Fruit fly (Drosophila melanogaster): Measurements from ENCODE around the gene GIIIspla2.

GIIIspla2 gene

DNA sequence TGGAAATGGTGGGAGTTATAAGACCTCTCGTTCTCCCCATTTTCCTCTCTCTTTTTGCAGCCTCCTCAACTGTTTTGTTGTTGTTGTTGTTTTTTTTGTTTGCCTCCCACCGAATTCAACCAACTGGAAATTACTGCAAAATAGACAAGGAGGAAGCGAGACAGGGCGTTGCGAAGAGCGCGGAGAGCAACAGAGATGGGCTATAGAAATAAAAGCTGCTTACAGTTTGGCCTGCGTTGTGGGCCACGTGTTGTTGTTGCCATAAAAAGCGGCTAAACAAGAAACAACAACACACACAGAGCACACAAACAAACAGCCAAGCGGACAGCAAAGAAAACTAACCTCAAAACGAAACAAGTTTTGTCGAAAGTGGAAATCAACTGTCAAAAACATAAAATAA lies 37.1 kb downstream of the GIIIspla2 start:
- TF ChIP-seq cnc (optimal IDR thresholded peaks at IDR 0.05): no peak
- TF ChIP-seq CG7101 (tag; optimal IDR thresholded peaks at IDR 0.05): no peak
- no peak for TF ChIP-seq CG33017 (tag; optimal IDR thresholded peaks at IDR 0.05)
- no peak for TF ChIP-seq CG7045 (GFP tag; optimal IDR thresholded peaks at IDR 0.05)
- TF ChIP-seq Mnt (GFP tag; optimal IDR thresholded peaks at IDR 0.05): no peak
- TF ChIP-seq cic (GFP tag; optimal IDR thresholded peaks at IDR 0.05): no peak
- no peak for TF ChIP-seq CG12768 (GFP tag; optimal IDR thresholded peaks at IDR 0.05)
- no peak for TF ChIP-seq pad (GFP tag; optimal IDR thresholded peaks at IDR 0.05)
- no peak for TF ChIP-seq CG11617 (GFP tag; optimal IDR thresholded peaks at IDR 0.05)
- no peak for TF ChIP-seq toe (GFP tag; optimal IDR thresholded peaks at IDR 0.05)
- TF ChIP-seq kay (GFP tag; ENCODE audit: borderline replicate concordance): no peak
- TF ChIP-seq CG1620 (GFP tag; optimal IDR thresholded peaks at IDR 0.05): no peak
- no peak for TF ChIP-seq Hr96 (GFP tag; optimal IDR thresholded peaks at IDR 0.05)
- TF ChIP-seq Clk (GFP tag; optimal IDR thresholded peaks at IDR 0.05): no peak
- no peak for TF ChIP-seq tj (GFP tag; optimal IDR thresholded peaks at IDR 0.05)
- TF ChIP-seq CG14711 (tag; optimal IDR thresholded peaks at IDR 0.05): no peak
- no peak for TF ChIP-seq Crg-1 (GFP tag; optimal IDR thresholded peaks at IDR 0.05)

DNA sequence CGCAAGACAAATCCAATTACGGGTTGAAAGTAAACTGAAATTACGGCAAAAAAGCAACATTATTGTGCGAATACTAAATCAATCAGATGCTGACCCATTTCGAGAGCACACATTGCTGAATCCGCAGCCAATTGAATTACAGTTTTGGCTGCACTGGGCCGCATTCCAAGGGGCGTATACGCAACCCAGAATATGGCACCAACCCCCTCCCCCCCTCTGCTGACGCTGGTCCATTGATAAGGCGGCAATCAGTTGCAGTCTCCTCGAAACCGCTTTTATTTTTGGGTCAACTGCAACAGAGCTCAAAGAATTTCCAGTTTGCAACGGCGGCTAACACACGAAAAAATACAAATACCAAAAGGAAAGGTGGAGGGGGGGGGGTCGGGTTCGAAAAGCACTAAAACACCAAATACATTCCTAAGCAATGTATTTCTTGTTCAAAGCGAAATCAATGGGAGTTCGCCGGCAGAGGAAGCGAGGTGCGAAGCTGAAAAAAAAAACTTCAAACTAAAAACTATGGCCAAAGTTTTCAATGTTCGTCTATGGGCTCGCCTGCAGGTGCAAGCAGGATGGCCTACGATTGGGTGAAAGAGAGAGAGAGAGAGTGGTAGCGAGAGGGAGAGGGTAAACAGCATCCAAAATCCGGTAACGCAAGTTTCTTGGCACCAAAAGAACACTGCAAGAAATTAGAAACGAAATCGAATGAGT lies 38.2 kb downstream of the GIIIspla2 start:
- TF ChIP-seq CG7101 (tag; optimal IDR thresholded peaks at IDR 0.05) (no peak), CG5204 (GFP tag; optimal IDR thresholded peaks at IDR 0.05) (no peak), CG11617 (GFP tag; optimal IDR thresholded peaks at IDR 0.05) (no peak), Hr96 (GFP tag; optimal IDR thresholded peaks at IDR 0.05) (no peak), ovo (GFP tag; optimal IDR thresholded peaks at IDR 0.05) (no peak), CG33017 (tag; optimal IDR thresholded peaks at IDR 0.05) (no peak)

DNA sequence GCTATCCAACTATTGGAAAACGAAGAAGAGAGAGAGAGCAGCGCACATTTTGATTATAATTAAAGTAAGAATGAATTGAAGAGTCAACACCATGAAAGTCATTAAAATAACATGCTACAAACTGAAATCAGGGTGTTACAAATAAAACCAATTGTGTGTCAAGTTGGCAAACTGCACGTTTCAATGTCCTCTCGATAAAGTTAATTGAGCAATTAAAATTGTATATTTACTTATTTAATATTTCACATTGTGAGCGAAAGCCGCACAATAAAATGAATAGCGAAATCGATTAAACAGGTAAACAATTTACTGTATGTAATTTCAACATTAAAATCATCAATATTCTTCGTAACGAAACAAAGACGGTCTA lies 38.7 kb downstream of the GIIIspla2 start:
- no peak for TF ChIP-seq CG11617 (GFP tag; optimal IDR thresholded peaks at IDR 0.05)
- TF ChIP-seq CG7101 (tag; optimal IDR thresholded peaks at IDR 0.05): no peak
- TF ChIP-seq Hr96 (GFP tag; optimal IDR thresholded peaks at IDR 0.05): no peak
- TF ChIP-seq Clk (GFP tag; optimal IDR thresholded peaks at IDR 0.05): no peak
- no peak for TF ChIP-seq Crg-1 (GFP tag; optimal IDR thresholded peaks at IDR 0.05)
- no peak for TF ChIP-seq cic (GFP tag; optimal IDR thresholded peaks at IDR 0.05)
- TF ChIP-seq CG12768 (GFP tag; optimal IDR thresholded peaks at IDR 0.05): no peak
- no peak for TF ChIP-seq Mnt (GFP tag; optimal IDR thresholded peaks at IDR 0.05)
- TF ChIP-seq CG7045 (GFP tag; optimal IDR thresholded peaks at IDR 0.05): no peak
- no peak for TF ChIP-seq kay (GFP tag; ENCODE audit: borderline replicate concordance)
- no peak for TF ChIP-seq CG1620 (GFP tag; optimal IDR thresholded peaks at IDR 0.05)
- no peak for TF ChIP-seq ovo (GFP tag; optimal IDR thresholded peaks at IDR 0.05)
- TF ChIP-seq pad (GFP tag; optimal IDR thresholded peaks at IDR 0.05): no peak
- no peak for TF ChIP-seq toe (GFP tag; optimal IDR thresholded peaks at IDR 0.05)
- TF ChIP-seq CG14711 (tag; optimal IDR thresholded peaks at IDR 0.05): no peak
- TF ChIP-seq CG5204 (GFP tag; optimal IDR thresholded peaks at IDR 0.05): no peak
- TF ChIP-seq cnc (optimal IDR thresholded peaks at IDR 0.05): no peak
- TF ChIP-seq CG33017 (tag; optimal IDR thresholded peaks at IDR 0.05): no peak

DNA sequence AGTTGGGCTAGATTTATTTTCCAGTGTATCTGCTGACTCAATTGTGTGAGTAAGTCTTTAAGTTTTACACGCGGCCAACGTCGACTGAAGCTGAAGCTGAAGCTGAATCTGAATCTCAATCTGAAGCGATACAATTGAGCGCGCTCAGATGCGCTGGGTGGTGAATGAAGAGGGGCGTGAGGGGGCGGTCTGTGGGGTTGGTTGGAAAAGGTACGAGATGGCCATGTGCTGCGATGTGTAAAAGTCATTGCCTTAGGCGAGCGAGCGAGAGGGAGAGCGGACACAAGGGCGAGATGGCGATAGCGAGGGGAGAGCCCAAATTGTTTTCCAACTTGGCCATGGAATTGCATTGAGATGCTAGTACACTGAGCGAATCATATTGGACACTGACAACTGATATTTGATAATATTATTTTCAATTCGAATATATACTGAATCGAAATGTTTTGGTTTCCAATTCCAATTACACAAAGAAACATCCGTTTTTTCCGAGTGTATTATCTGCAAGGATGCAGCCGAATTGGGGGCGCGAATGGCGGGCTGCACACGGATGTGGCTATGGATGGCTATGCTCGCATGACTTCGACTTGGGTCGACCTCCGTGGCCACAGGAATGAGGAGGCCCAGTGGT lies 39.3 kb downstream of the GIIIspla2 start:
- TF ChIP-seq Hr96 (GFP tag; optimal IDR thresholded peaks at IDR 0.05) (no peak), pad (GFP tag; optimal IDR thresholded peaks at IDR 0.05) (no peak), tj (GFP tag; optimal IDR thresholded peaks at IDR 0.05) (no peak), ovo (GFP tag; optimal IDR thresholded peaks at IDR 0.05) (no peak)

DNA sequence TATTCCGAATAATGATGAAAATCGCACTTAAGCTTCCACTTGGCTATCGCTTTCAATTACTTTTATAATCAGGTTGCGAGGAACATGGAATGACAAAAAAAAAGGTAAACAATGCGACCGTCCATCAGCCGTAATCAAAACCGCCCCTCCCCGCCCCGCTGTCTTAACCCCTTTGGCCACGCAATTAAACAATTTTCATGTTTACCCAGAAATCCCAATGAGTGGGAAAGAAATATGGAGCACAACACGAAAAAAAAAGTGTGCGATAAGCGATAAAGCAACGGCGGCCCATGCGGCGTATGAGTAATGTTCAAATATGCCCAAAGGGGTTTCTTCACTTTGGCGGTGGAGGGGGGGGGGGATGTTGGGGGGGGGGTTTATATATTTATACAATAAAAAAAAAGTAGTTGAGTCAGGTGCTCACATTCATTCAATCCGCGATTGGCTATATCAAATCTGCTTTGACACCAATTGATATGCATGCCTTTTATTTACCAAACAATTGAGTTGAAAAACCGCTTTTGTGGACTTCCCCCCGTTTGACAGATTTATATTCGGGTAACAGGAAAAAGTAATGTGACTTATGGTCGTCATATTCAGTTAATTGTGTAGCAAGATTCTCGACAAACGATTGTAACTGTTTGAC lies 41.6 kb downstream of the GIIIspla2 start:
- peak; percentile 24 for TF ChIP-seq CG7045 (GFP tag; optimal IDR thresholded peaks at IDR 0.05)
- TF ChIP-seq CG14711 (tag; optimal IDR thresholded peaks at IDR 0.05): no peak
- TF ChIP-seq kay (GFP tag; ENCODE audit: borderline replicate concordance): peak; percentile 31
- peak; percentile 36 for TF ChIP-seq cic (GFP tag; optimal IDR thresholded peaks at IDR 0.05)
- peak; percentile 51 for TF ChIP-seq Mnt (GFP tag; optimal IDR thresholded peaks at IDR 0.05)
- TF ChIP-seq toe (GFP tag; optimal IDR thresholded peaks at IDR 0.05): no peak
- TF ChIP-seq CG1620 (GFP tag; optimal IDR thresholded peaks at IDR 0.05): no peak
- TF ChIP-seq tj (GFP tag; optimal IDR thresholded peaks at IDR 0.05): peak; percentile 84

DNA sequence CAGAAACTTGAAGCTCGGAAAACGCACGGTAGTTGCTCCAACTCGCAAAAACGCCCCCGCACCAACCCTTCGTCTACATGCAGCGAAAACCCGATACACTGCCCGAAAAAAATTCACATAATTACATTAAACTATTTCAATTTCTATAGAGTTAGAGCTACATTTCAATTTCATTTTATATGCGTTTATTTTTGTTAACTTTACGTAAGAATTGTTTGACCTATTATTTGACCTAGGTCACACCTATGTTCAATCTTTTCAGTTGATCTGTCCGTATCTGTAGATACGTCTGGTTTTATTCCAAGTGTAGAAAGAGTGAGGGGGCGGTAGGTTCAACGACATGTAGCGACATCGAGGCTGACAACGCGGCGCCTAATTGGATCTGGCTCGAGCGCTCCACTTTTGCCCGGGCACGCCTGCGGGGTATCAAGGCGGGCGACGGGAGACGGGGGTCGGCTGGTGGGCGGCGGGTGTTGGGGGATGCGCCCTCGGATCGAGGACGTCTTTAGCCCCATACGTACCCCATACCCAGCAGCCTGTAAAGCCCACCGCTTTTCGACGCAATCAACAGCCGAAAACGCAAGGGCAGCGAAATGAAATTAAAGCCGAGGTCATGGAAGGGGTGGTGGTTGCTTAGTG lies 45.4 kb downstream of the GIIIspla2 start:
- TF ChIP-seq CG5204 (GFP tag; optimal IDR thresholded peaks at IDR 0.05) (no peak), tj (GFP tag; optimal IDR thresholded peaks at IDR 0.05) (peak; percentile 35)
